Fruit fly (Drosophila melanogaster) whole organism, embryonic: ENCODE data around the gene Rpn12.

Source experiments
- CG11695 ChIP-seq: fragments of 200-800 bp; sonication (Bioruptor generic); IDR thresholded peaks from 3 replicates; pipeline ENCODE4 v1.3.6; 2022; ENCODE audit warnings: missing biosample characterization, missing genetic modification characterization
- CG12155 ChIP-seq: fragments of 200-800 bp; sonication (Bioruptor generic); optimal IDR thresholded peaks from 3 replicates; lab custom pipeline; 2016; ENCODE audit warnings: missing biosample characterization, missing genetic modification characterization
- CG12659 ChIP-seq: fragments of 200-800 bp; sonication (Bioruptor generic); optimal IDR thresholded peaks from 3 replicates; lab custom pipeline; 2017; ENCODE audit warnings: mild to moderate bottlenecking, missing biosample characterization, missing genetic modification reagents, missing genetic modification characterization
- CG12942 ChIP-seq: fragments of 200-800 bp; sonication (Bioruptor generic); optimal IDR thresholded peaks from 3 replicates; lab custom pipeline; 2016; ENCODE audit warnings: missing biosample characterization, missing genetic modification characterization
- CG13894 ChIP-seq: fragments of 200-800 bp; sonication (Bioruptor generic); optimal IDR thresholded peaks from 3 replicates; lab custom pipeline; 2018; ENCODE audit warnings: missing biosample characterization, mild to moderate bottlenecking, missing genetic modification characterization, moderate library complexity
- CG14710 ChIP-seq: fragments of 200-800 bp; sonication (Bioruptor generic); optimal IDR thresholded peaks from 3 replicates; lab custom pipeline; 2019; ENCODE audit warnings: missing biosample characterization, mild to moderate bottlenecking, missing genetic modification characterization, moderate library complexity
- CG15011 ChIP-seq: fragments of 200-800 bp; sonication (Bioruptor generic); optimal IDR thresholded peaks from 3 replicates; lab custom pipeline; 2018; ENCODE audit warnings: missing biosample characterization, mild to moderate bottlenecking, missing genetic modification characterization
- CG15269 ChIP-seq: fragments of 200-800 bp; sonication (Bioruptor generic); optimal IDR thresholded peaks from 2 replicates; lab custom pipeline; 2018; ENCODE audit warnings: missing biosample characterization, mild to moderate bottlenecking, missing genetic modification characterization, moderate library complexity
- CG17359 ChIP-seq: fragments of 200-800 bp; sonication (Bioruptor generic); optimal IDR thresholded peaks from 3 replicates; lab custom pipeline; 2018; ENCODE audit warnings: missing biosample characterization, mild to moderate bottlenecking, missing genetic modification characterization, moderate library complexity
- CG18599 ChIP-seq: fragments of 200-800 bp; sonication (Bioruptor generic); optimal IDR thresholded peaks from 3 replicates; lab custom pipeline; 2017; ENCODE audit warnings: missing biosample characterization, missing genetic modification characterization, mild to moderate bottlenecking, moderate library complexity, missing genetic modification reagents
- CG2129 ChIP-seq: fragments of 200-800 bp; sonication (Bioruptor generic); IDR thresholded peaks from 2 replicates; pipeline ENCODE4 v1.3.6; 2022; ENCODE audit warnings: missing biosample characterization, missing genetic modification characterization; ENCODE audit not compliant: partially characterized antibody
- CG2202 ChIP-seq: fragments of 200-800 bp; sonication (Bioruptor generic); optimal IDR thresholded peaks from 2 replicates; lab custom pipeline; 2018; ENCODE audit warnings: missing biosample characterization, mild to moderate bottlenecking, missing genetic modification characterization
- CG3065 ChIP-seq: fragments of 200-800 bp; sonication (Bioruptor generic); optimal IDR thresholded peaks from 2 replicates; lab custom pipeline; 2016; ENCODE audit warnings: missing biosample characterization, missing genetic modification characterization
- CG32767 ChIP-seq: fragments of 200-800 bp; sonication (Bioruptor generic); IDR thresholded peaks from 2 replicates; pipeline ENCODE4 v1.3.6; 2022; ENCODE audit warnings: missing biosample characterization, missing genetic modification characterization
- CG4328 ChIP-seq: fragments of 200-800 bp; sonication (Bioruptor generic); optimal IDR thresholded peaks from 3 replicates; lab custom pipeline; 2017; ENCODE audit warnings: missing biosample characterization, missing genetic modification reagents, missing genetic modification characterization
- CG4404 ChIP-seq: fragments of 200-800 bp; sonication (Bioruptor generic); IDR thresholded peaks from 2 replicates; pipeline ENCODE4 v1.3.6; 2022; ENCODE audit warnings: missing biosample characterization, missing genetic modification characterization
- CG4424 ChIP-seq: fragments of 200-800 bp; sonication (Bioruptor generic); optimal IDR thresholded peaks from 3 replicates; lab custom pipeline; 2016; ENCODE audit warnings: missing biosample characterization, missing genetic modification characterization
- CG4617 ChIP-seq: fragments of 200-800 bp; sonication (Bioruptor generic); optimal IDR thresholded peaks from 3 replicates; lab custom pipeline; 2016; ENCODE audit warnings: missing biosample characterization, missing genetic modification characterization, borderline replicate concordance
- CG5245 ChIP-seq: fragments of 200-800 bp; sonication (Bioruptor generic); optimal IDR thresholded peaks from 3 replicates; lab custom pipeline; 2016; ENCODE audit warnings: missing biosample characterization, missing genetic modification characterization
- CG5953 ChIP-seq: fragments of 200-800 bp; sonication (Bioruptor generic); IDR thresholded peaks from 2 replicates; pipeline ENCODE4 v1.3.6; 2022; ENCODE audit warnings: missing biosample characterization, missing genetic modification characterization
- CG6175 ChIP-seq: fragments of 200-800 bp; sonication (Bioruptor generic); IDR thresholded peaks from 3 replicates; pipeline ENCODE4 v1.3.6; 2022; ENCODE audit warnings: missing biosample characterization, missing genetic modification characterization
- CG7556 ChIP-seq: fragments of 200-800 bp; sonication (Bioruptor generic); optimal IDR thresholded peaks from 2 replicates; lab custom pipeline; 2017; ENCODE audit warnings: missing biosample characterization, mild to moderate bottlenecking, missing genetic modification characterization
- CG7987 ChIP-seq: fragments of 200-800 bp; sonication (Bioruptor generic); optimal IDR thresholded peaks from 2 replicates; lab custom pipeline; 2018; ENCODE audit warnings: missing biosample characterization, mild to moderate bottlenecking, missing genetic modification characterization, moderate library complexity
- CG8359 ChIP-seq: fragments of 200-800 bp; sonication (Bioruptor generic); optimal IDR thresholded peaks from 2 replicates; lab custom pipeline; 2017; ENCODE audit warnings: missing biosample characterization, mild to moderate bottlenecking, missing genetic modification characterization, borderline replicate concordance
- CG8478 ChIP-seq: fragments of >200 bp; optimal IDR thresholded peaks from 2 replicates; lab custom pipeline; 2018
- CG8924 ChIP-seq: fragments of 200-800 bp; optimal IDR thresholded peaks from 3 replicates; lab custom pipeline; 2019; ENCODE audit warnings: missing biosample characterization, mild to moderate bottlenecking, missing genetic modification characterization, moderate library complexity
- CrebB ChIP-seq: fragments of 200-800 bp; sonication (Bioruptor generic); optimal IDR thresholded peaks from 3 replicates; lab custom pipeline; 2018; ENCODE audit warnings: missing biosample characterization, mild to moderate bottlenecking, missing genetic modification characterization
- D19B ChIP-seq: fragments of 200-800 bp; sonication (Bioruptor generic); optimal IDR thresholded peaks from 2 replicates; lab custom pipeline; 2017; ENCODE audit warnings: missing biosample characterization, mild to moderate bottlenecking, missing genetic modification characterization
- Dip2 ChIP-seq: fragments of 200-800 bp; sonication (Bioruptor generic); IDR thresholded peaks from 2 replicates; pipeline ENCODE4 v1.3.6; 2022; ENCODE audit warnings: missing biosample characterization, missing genetic modification characterization
- HHEX ChIP-seq: fragments of 200-800 bp; sonication (Bioruptor generic); optimal IDR thresholded peaks from 3 replicates; lab custom pipeline; 2017; ENCODE audit warnings: missing biosample characterization, mild to moderate bottlenecking, missing genetic modification characterization, missing genetic modification reagents
- HLH3B ChIP-seq: fragments of 200-800 bp; sonication (Bioruptor generic); IDR thresholded peaks from 2 replicates; pipeline ENCODE4 v1.3.6; 2022; ENCODE audit warnings: missing biosample characterization, missing genetic modification characterization
- Hr78 ChIP-seq, 2 experiments: fragments of 200-800 bp in 1 of 2; fragments of >200 bp in 1 of 2; sonication (Bioruptor generic) in 1 of 2; optimal IDR thresholded peaks; 2 replicates each; lab custom pipeline; 2017 to 2019; ENCODE audit warnings: missing biosample characterization in 2 of 2, missing genetic modification characterization in 2 of 2, mild to moderate bottlenecking in 1 of 2, moderate library complexity in 1 of 2
- Myb ChIP-seq: fragments of 200-800 bp; sonication (Bioruptor generic); optimal IDR thresholded peaks from 2 replicates; lab custom pipeline; 2016; ENCODE audit warnings: missing biosample characterization, missing genetic modification characterization
- NfI ChIP-seq: fragments of 200-800 bp; sonication (Bioruptor generic); optimal IDR thresholded peaks from 3 replicates; lab custom pipeline; 2018; ENCODE audit warnings: missing biosample characterization, mild to moderate bottlenecking, missing genetic modification characterization, moderate library complexity
- Sox102F ChIP-seq: fragments of 200-800 bp; sonication (Bioruptor generic); optimal IDR thresholded peaks from 2 replicates; lab custom pipeline; 2018; ENCODE audit warnings: missing biosample characterization, mild to moderate bottlenecking, missing genetic modification characterization, moderate library complexity
- Vsx1 ChIP-seq: fragments of 200-800 bp; sonication (Bioruptor generic); optimal IDR thresholded peaks from 2 replicates; lab custom pipeline; 2017; ENCODE audit warnings: missing biosample characterization, mild to moderate bottlenecking, missing genetic modification characterization, missing genetic modification reagents
- Xrp1 ChIP-seq: fragments of 200-800 bp; sonication (Bioruptor generic); IDR thresholded peaks from 2 replicates; pipeline ENCODE4 v1.3.6; 2022; ENCODE audit warnings: missing biosample characterization, missing genetic modification characterization
- ap ChIP-seq: fragments of 200-800 bp; sonication (Bioruptor generic); IDR thresholded peaks from 2 replicates; pipeline ENCODE4 v1.3.6; 2022; ENCODE audit warnings: missing biosample characterization, missing genetic modification characterization
- chif ChIP-seq, 2 experiments: fragments of 200-800 bp; sonication (Bioruptor generic); optimal IDR thresholded peaks; 3 replicates each; lab custom pipeline; 2016; ENCODE audit warnings: missing biosample characterization in 2 of 2, missing genetic modification characterization in 2 of 2
- dmrt11E ChIP-seq: fragments of 200-800 bp; sonication (Bioruptor generic); optimal IDR thresholded peaks from 3 replicates; lab custom pipeline; 2018; ENCODE audit warnings: missing biosample characterization, mild to moderate bottlenecking, missing genetic modification characterization, moderate library complexity
- hbn ChIP-seq: fragments of 200-800 bp; sonication (Bioruptor generic); IDR thresholded peaks from 2 replicates; pipeline ENCODE4 v1.3.6; 2022; ENCODE audit warnings: missing biosample characterization, missing genetic modification characterization; ENCODE audit not compliant: partially characterized antibody
- her ChIP-seq: fragments of 200-800 bp; sonication (Bioruptor generic); optimal IDR thresholded peaks from 2 replicates; lab custom pipeline; 2016; ENCODE audit warnings: missing biosample characterization, missing genetic modification characterization
- ind ChIP-seq: fragments of 200-800 bp; sonication (Bioruptor generic); optimal IDR thresholded peaks from 3 replicates; lab custom pipeline; 2016; ENCODE audit warnings: missing biosample characterization, missing genetic modification characterization
- mam ChIP-seq: fragments of 200-800 bp; sonication (Bioruptor generic); optimal IDR thresholded peaks from 3 replicates; lab custom pipeline; 2016; ENCODE audit warnings: missing biosample characterization, missing genetic modification characterization
- nau ChIP-seq: fragments of 200-800 bp; sonication (Bioruptor generic); optimal IDR thresholded peaks from 3 replicates; lab custom pipeline; 2017; ENCODE audit warnings: missing biosample characterization, mild to moderate bottlenecking, missing genetic modification characterization, missing genetic modification reagents
- prd ChIP-seq, 3 experiments: fragments of >200 bp in 2 of 3; fragments of 200-800 bp in 1 of 3; sonication (Bioruptor generic) in 1 of 3; optimal IDR thresholded peaks in 2 of 3; IDR thresholded peaks in 1 of 3; 2 replicates in 2 of 3; 3 replicates in 1 of 3; pipeline versions ENCODE4 v1.3.6 to Lab custom; 2017 to 2022; ENCODE audit warnings: missing biosample characterization in 1 of 3, missing genetic modification characterization in 1 of 3
- schlank ChIP-seq: fragments of 200-800 bp; sonication (Bioruptor generic); optimal IDR thresholded peaks from 2 replicates; lab custom pipeline; 2018; ENCODE audit warnings: missing biosample characterization, mild to moderate bottlenecking, missing genetic modification characterization
- sug ChIP-seq: fragments of 200-800 bp; optimal IDR thresholded peaks from 2 replicates; lab custom pipeline; 2019; ENCODE audit warnings: missing biosample characterization, mild to moderate bottlenecking, missing genetic modification characterization, moderate library complexity
- vnd ChIP-seq: fragments of 200-800 bp; sonication (Bioruptor generic); IDR thresholded peaks from 3 replicates; pipeline ENCODE4 v1.3.6; 2022; ENCODE audit warnings: missing biosample characterization, missing genetic modification characterization; ENCODE audit not compliant: partially characterized antibody
- vvl ChIP-seq: fragments of 200-800 bp; sonication (Bioruptor generic); IDR thresholded peaks from 2 replicates; pipeline ENCODE4 v1.3.6; 2022; ENCODE audit warnings: missing biosample characterization, missing genetic modification characterization

The Rpn12 gene

dm6 chr3L:16602736-16603144 lies 19.9 kb downstream of the Rpn12 start, which contains the start of gene Arts (continued):
- TF ChIP-seq vnd (no peak), vvl (no peak), hbn (GFP tag; lab: Robert Waterston, UW) (no peak), ind (peak; percentile 4), NfI (GFP tag; lab: Kevin White, UChicago) (no peak), CG7556 (GFP tag; lab: Kevin White, UChicago) (no peak), CG8478 (lab: Kevin White, UChicago) (no peak), CrebB (tag; lab: Kevin White, UChicago) (no peak), CG5953 (GFP tag; lab: Robert Waterston, UW) (no peak), CG4328 (peak; percentile 26), HLH3B (GFP tag; lab: Robert Waterston, UW) (no peak), Sox102F (GFP tag; lab: Kevin White, UChicago) (peak; percentile 15), prd (optimal IDR thresholded peaks at IDR 0.05; lab: Kevin White, UChicago) (no peak), prd (GFP tag; IDR thresholded peaks at IDR 0.05; lab: Robert Waterston, UW) (no peak), mam (GFP tag; lab: Kevin White, UChicago) (no peak), HHEX (GFP tag; lab: Kevin White, UChicago) (no peak), CG17359 (tag; lab: Kevin White, UChicago) (no peak), CG15269 (peak; percentile 31), CG6175 (GFP tag; lab: Robert Waterston, UW) (no peak), CG3065 (GFP tag; lab: Kevin White, UChicago) (no peak), CG12155 (GFP tag; lab: Kevin White, UChicago) (peak; percentile 57), D19B (GFP tag; lab: Kevin White, UChicago) (peak; percentile 44), CG4404 (GFP tag; lab: Robert Waterston, UW) (no peak), CG8359 (GFP tag; lab: Kevin White, UChicago) (no peak), schlank (tag; lab: Kevin White, UChicago) (no peak), CG12659 (GFP tag; lab: Kevin White, UChicago) (peak; percentile 73), Hr78 (GFP tag; optimal IDR thresholded peaks at IDR 0.05; lab: Kevin White, UChicago) (no peak), her (GFP tag; lab: Kevin White, UChicago) (no peak), CG18599 (GFP tag; lab: Kevin White, UChicago) (peak; percentile 44), dmrt11E (peak; percentile 49), Xrp1 (GFP tag; lab: Robert Waterston, UW) (no peak), CG15011 (no peak), CG8924 (tag; lab: Kevin White, UChicago) (peak; percentile 20), CG12942 (GFP tag; lab: Kevin White, UChicago) (no peak), CG4617 (no peak), CG13894 (tag; lab: Kevin White, UChicago) (peak; percentile 25), CG5245 (GFP tag; lab: Kevin White, UChicago) (no peak), CG32767 (no peak), CG2129 (GFP tag; lab: Robert Waterston, UW) (no peak), CG11695 (GFP tag; lab: Robert Waterston, UW) (no peak), nau (GFP tag; lab: Kevin White, UChicago) (no peak), CG14710 (tag; lab: Kevin White, UChicago) (peak; percentile 51), Dip2 (GFP tag; lab: Robert Waterston, UW) (no peak), CG4424 (GFP tag; lab: Kevin White, UChicago) (peak; percentile 41), CG2202 (tag; lab: Kevin White, UChicago) (no peak), ap (GFP tag; lab: Robert Waterston, UW) (no peak), sug (tag; lab: Kevin White, UChicago) (peak; percentile 65), chif (GFP tag; optimal IDR thresholded peaks at IDR 0.05; lab: Kevin White, UChicago) (no peak), Myb (GFP tag; lab: Kevin White, UChicago) (peak; percentile 60), Vsx1 (GFP tag; lab: Kevin White, UChicago) (peak; percentile 91), CG7987 (GFP tag; lab: Kevin White, UChicago) (no peak)
